Worm (Caenorhabditis elegans) whole organism, L4 larva: ENCODE data around the gene F37H8.6.

Experiments
- Y75B8A.6 ChIP-seq: fragments of 200-800 bp; sonication (Bioruptor generic); IDR thresholded peaks from 2 replicates; pipeline ENCODE4 v1.3.6; 2022; ENCODE audit warnings: missing genetic modification reagents, missing genetic modification characterization, missing compliant biosample characterization
- ceh-82 ChIP-seq: sonication (generic microtip); optimal IDR thresholded peaks from 2 replicates; lab custom pipeline; 2017; ENCODE audit warnings: missing biosample characterization, missing genetic modification characterization
- hlh-30 ChIP-seq: sonication (generic microtip); optimal IDR thresholded peaks from 2 replicates; lab custom pipeline; 2017; ENCODE audit warnings: antibody characterized with exemption, mild to moderate bottlenecking, missing genetic modification characterization, missing compliant biosample characterization; ENCODE audit not compliant: insufficient read depth
- lsy-2 ChIP-seq, 2 experiments: fragments of 150-350 bp in 1 of 2; sonication (generic microtip) in 1 of 2; optimal IDR thresholded peaks; 2 replicates each; lab custom pipeline; 2014 to 2017; ENCODE audit warnings: missing biosample characterization in 2 of 2, missing genetic modification characterization in 2 of 2
- nhr-11 ChIP-seq: fragments of 150-350 bp; optimal IDR thresholded peaks from 2 replicates; lab custom pipeline; 2014; ENCODE audit warnings: missing biosample characterization, missing genetic modification characterization
- nhr-28 ChIP-seq: fragments of 150-350 bp; optimal IDR thresholded peaks from 2 replicates; lab custom pipeline; 2014; ENCODE audit warnings: missing biosample characterization, missing genetic modification characterization
- set-16 ChIP-seq: fragments of 200-800 bp; sonication (Bioruptor generic); IDR thresholded peaks from 2 replicates; pipeline ENCODE4 v1.3.6; 2022; ENCODE audit warnings: missing genetic modification reagents, missing genetic modification characterization, missing compliant biosample characterization
- skn-1 ChIP-seq: fragments of 150-350 bp; optimal IDR thresholded peaks from 2 replicates; lab custom pipeline; 2014; ENCODE audit warnings: missing biosample characterization, missing genetic modification characterization
- unc-130 ChIP-seq: sonication (generic microtip); optimal IDR thresholded peaks from 2 replicates; lab custom pipeline; 2016; ENCODE audit warnings: missing genetic modification reagents, missing genetic modification characterization, missing compliant biosample characterization
- unc-62 ChIP-seq, 3 experiments: fragments of 150-350 bp in 1 of 3; sonication (generic microtip); optimal IDR thresholded peaks in 2 of 3; peaks in 1 of 3; 1 replicate in 1 of 3; 2 replicates in 2 of 3; lab custom pipeline; 2014 to 2017; ENCODE audit warnings: missing biosample characterization in 3 of 3, missing genetic modification characterization in 3 of 3, missing genetic modification reagents in 3 of 3, missing genotype in 1 of 3

- TF ChIP-seq skn-1 (tag; lab: Kevin White, UChicago) (no peak), hlh-30 (tag; lab: Kevin White, UChicago) (no peak), unc-62 (GFP tag; optimal IDR thresholded peaks at IDR 0.05 in 1 of 2; lab: Kevin White, UChicago) (no peak), unc-62 (tag; optimal IDR thresholded peaks at IDR 0.05; lab: Kevin White, UChicago) (no peak), unc-130 (GFP tag; lab: Kevin White, UChicago) (no peak), Y75B8A.6 (GFP tag; lab: Robert Waterston, UW) (no peak), set-16 (GFP tag; lab: Robert Waterston, UW) (no peak), lsy-2 (tag; optimal IDR thresholded peaks at IDR 0.05; lab: Kevin White, UChicago) (no peak), nhr-28 (tag; lab: Kevin White, UChicago) (no peak), nhr-11 (no peak), ceh-82 (tag; lab: Kevin White, UChicago) (no peak)
These were observed at the start of gene F37H8.6 for ce11 chrII:11177376-11177775.
